Fruit fly (Drosophila melanogaster) whole organism, embryonic: Measurements from ENCODE around the gene ATPsyngamma.

Experiments
- CG10147 ChIP-seq: fragments of 200-800 bp; sonication (Bioruptor generic); optimal IDR thresholded peaks from 2 replicates; lab custom pipeline; 2019; ENCODE audit warnings: missing biosample characterization, mild to moderate bottlenecking, missing genetic modification characterization, moderate library complexity
- CG10274 ChIP-seq: fragments of 200-800 bp; sonication (Bioruptor generic); optimal IDR thresholded peaks from 3 replicates; lab custom pipeline; 2017; ENCODE audit warnings: missing biosample characterization, mild to moderate bottlenecking, missing genetic modification characterization
- CG10543 ChIP-seq: fragments of 200-800 bp; sonication (Bioruptor generic); optimal IDR thresholded peaks from 3 replicates; lab custom pipeline; 2017; ENCODE audit warnings: missing biosample characterization, mild to moderate bottlenecking, missing genetic modification characterization, moderate library complexity
- CG11695 ChIP-seq: fragments of 200-800 bp; sonication (Bioruptor generic); IDR thresholded peaks from 3 replicates; pipeline ENCODE4 v1.3.6; 2022; ENCODE audit warnings: missing biosample characterization, missing genetic modification characterization
- CG12219 ChIP-seq: fragments of 200-800 bp; sonication (Bioruptor generic); optimal IDR thresholded peaks from 3 replicates; lab custom pipeline; 2018; ENCODE audit warnings: missing biosample characterization, mild to moderate bottlenecking, missing genetic modification characterization
- CG12236 ChIP-seq: fragments of 200-800 bp; sonication (Bioruptor generic); optimal IDR thresholded peaks from 2 replicates; lab custom pipeline; 2016; ENCODE audit warnings: missing biosample characterization, missing genetic modification characterization
- CG1233 ChIP-seq: fragments of 200-800 bp; sonication (Bioruptor generic); optimal IDR thresholded peaks from 4 replicates; lab custom pipeline; 2018; ENCODE audit warnings: missing biosample characterization, mild to moderate bottlenecking, missing genetic modification characterization
- CG13894 ChIP-seq: fragments of 200-800 bp; sonication (Bioruptor generic); optimal IDR thresholded peaks from 3 replicates; lab custom pipeline; 2018; ENCODE audit warnings: missing biosample characterization, mild to moderate bottlenecking, missing genetic modification characterization, moderate library complexity
- CG15011 ChIP-seq: fragments of 200-800 bp; sonication (Bioruptor generic); optimal IDR thresholded peaks from 3 replicates; lab custom pipeline; 2018; ENCODE audit warnings: missing biosample characterization, mild to moderate bottlenecking, missing genetic modification characterization
- CG1602 ChIP-seq: fragments of 200-800 bp; sonication (Bioruptor generic); optimal IDR thresholded peaks from 3 replicates; lab custom pipeline; 2016; ENCODE audit warnings: missing biosample characterization, missing genetic modification characterization
- CG2120 ChIP-seq: fragments of 200-800 bp; sonication (Bioruptor generic); optimal IDR thresholded peaks from 3 replicates; lab custom pipeline; 2016; ENCODE audit warnings: missing biosample characterization, missing genetic modification characterization
- CG2129 ChIP-seq: fragments of 200-800 bp; sonication (Bioruptor generic); IDR thresholded peaks from 2 replicates; pipeline ENCODE4 v1.3.6; 2022; ENCODE audit warnings: missing biosample characterization, missing genetic modification characterization; ENCODE audit not compliant: partially characterized antibody
- CG2678 ChIP-seq: fragments of 200-800 bp; sonication (Bioruptor generic); optimal IDR thresholded peaks from 3 replicates; lab custom pipeline; 2019; ENCODE audit warnings: missing biosample characterization, mild to moderate bottlenecking, missing genetic modification characterization, moderate library complexity
- CG34422 ChIP-seq: fragments of 200-800 bp; sonication (Bioruptor generic); IDR thresholded peaks from 3 replicates; pipeline ENCODE4 v1.3.6; 2022; ENCODE audit warnings: missing biosample characterization, missing genetic modification characterization
- CG4854 ChIP-seq: fragments of 200-800 bp; sonication (Bioruptor generic); optimal IDR thresholded peaks from 2 replicates; lab custom pipeline; 2016; ENCODE audit warnings: missing biosample characterization, missing genetic modification characterization, inconsistent platforms
- CG5180 ChIP-seq: fragments of 200-800 bp; sonication (Bioruptor generic); optimal IDR thresholded peaks from 3 replicates; lab custom pipeline; 2017; ENCODE audit warnings: missing biosample characterization, missing genetic modification characterization, mild to moderate bottlenecking, moderate library complexity, missing genetic modification reagents
- CG5245 ChIP-seq: fragments of 200-800 bp; sonication (Bioruptor generic); optimal IDR thresholded peaks from 3 replicates; lab custom pipeline; 2016; ENCODE audit warnings: missing biosample characterization, missing genetic modification characterization
- CG6765 ChIP-seq: fragments of 200-800 bp; sonication (Bioruptor generic); optimal IDR thresholded peaks from 3 replicates; lab custom pipeline; 2017; ENCODE audit warnings: missing biosample characterization, mild to moderate bottlenecking, missing genetic modification characterization
- CG6813 ChIP-seq: fragments of 200-800 bp; sonication (Bioruptor generic); optimal IDR thresholded peaks from 2 replicates; lab custom pipeline; 2017; ENCODE audit warnings: missing biosample characterization, missing genetic modification characterization, mild to moderate bottlenecking, moderate library complexity, missing genetic modification reagents
- CG7357 ChIP-seq: fragments of 200-800 bp; sonication (Bioruptor generic); IDR thresholded peaks from 3 replicates; pipeline ENCODE4 v1.3.6; 2022; ENCODE audit warnings: missing biosample characterization, missing genetic modification characterization
- CG8281 ChIP-seq: fragments of 200-800 bp; sonication (Bioruptor generic); optimal IDR thresholded peaks from 2 replicates; lab custom pipeline; 2018; ENCODE audit warnings: missing biosample characterization, mild to moderate bottlenecking, missing genetic modification characterization, moderate library complexity
- CG8765 ChIP-seq: fragments of 200-800 bp; sonication (Bioruptor generic); IDR thresholded peaks from 2 replicates; pipeline ENCODE4 v1.3.6; 2022; ENCODE audit warnings: missing biosample characterization, missing genetic modification characterization
- ERR ChIP-seq: fragments of 200-800 bp; sonication (Bioruptor generic); optimal IDR thresholded peaks from 2 replicates; lab custom pipeline; 2016; ENCODE audit warnings: missing biosample characterization, missing genetic modification characterization
- Gsc ChIP-seq: fragments of 200-800 bp; sonication (Bioruptor generic); IDR thresholded peaks from 2 replicates; pipeline ENCODE4 v1.3.6; 2022; ENCODE audit warnings: missing biosample characterization, missing genetic modification characterization
- HmgZ ChIP-seq: fragments of 200-800 bp; sonication (Bioruptor generic); optimal IDR thresholded peaks from 2 replicates; lab custom pipeline; 2018; ENCODE audit warnings: missing biosample characterization, mild to moderate bottlenecking, missing genetic modification characterization
- NC2α ChIP-seq: fragments of 200-800 bp; sonication (Bioruptor generic); optimal IDR thresholded peaks from 2 replicates; lab custom pipeline; 2016; ENCODE audit warnings: missing biosample characterization, missing genetic modification characterization
- Neu2 ChIP-seq: fragments of 200-800 bp; sonication (Bioruptor generic); optimal IDR thresholded peaks from 3 replicates; lab custom pipeline; 2016; ENCODE audit warnings: missing biosample characterization, missing genetic modification characterization, borderline replicate concordance
- Nf-YB ChIP-seq: fragments of 200-800 bp; sonication (Bioruptor generic); optimal IDR thresholded peaks from 3 replicates; lab custom pipeline; 2019; ENCODE audit warnings: missing biosample characterization, mild to moderate bottlenecking, missing genetic modification characterization, moderate library complexity
- Six4 ChIP-seq: fragments of 200-800 bp; sonication (Bioruptor generic); optimal IDR thresholded peaks from 2 replicates; lab custom pipeline; 2016; ENCODE audit warnings: missing biosample characterization, missing genetic modification characterization
- abd-A ChIP-seq: fragments of 200-800 bp; sonication (Bioruptor generic); optimal IDR thresholded peaks from 3 replicates; lab custom pipeline; 2019; ENCODE audit warnings: missing biosample characterization, mild to moderate bottlenecking, missing genetic modification characterization, moderate library complexity
- az2 ChIP-seq: fragments of 200-800 bp; sonication (Bioruptor generic); optimal IDR thresholded peaks from 3 replicates; lab custom pipeline; 2016; ENCODE audit warnings: missing biosample characterization, missing genetic modification characterization
- crol ChIP-seq: fragments of 200-800 bp; sonication (Bioruptor generic); IDR thresholded peaks from 2 replicates; pipeline ENCODE4 v1.3.6; 2022; ENCODE audit warnings: missing biosample characterization, missing genetic modification characterization
- disco-r ChIP-seq: fragments of 200-800 bp; sonication (Bioruptor generic); optimal IDR thresholded peaks from 2 replicates; lab custom pipeline; 2016; ENCODE audit warnings: missing biosample characterization, missing genetic modification characterization
- ewg ChIP-seq: fragments of 200-800 bp; sonication (Bioruptor generic); optimal IDR thresholded peaks from 3 replicates; lab custom pipeline; 2017; ENCODE audit warnings: mild to moderate bottlenecking, missing biosample characterization, missing genetic modification reagents, missing genetic modification characterization
- eyg ChIP-seq: fragments of 200-800 bp; sonication (Bioruptor generic); optimal IDR thresholded peaks from 3 replicates; lab custom pipeline; 2016; ENCODE audit warnings: missing biosample characterization, missing genetic modification characterization
- fd64A ChIP-seq: fragments of 200-800 bp; sonication (Bioruptor generic); optimal IDR thresholded peaks from 3 replicates; lab custom pipeline; 2018; ENCODE audit warnings: missing biosample characterization, mild to moderate bottlenecking, missing genetic modification characterization
- gcm2 ChIP-seq: fragments of 200-800 bp; sonication (Bioruptor generic); optimal IDR thresholded peaks from 2 replicates; lab custom pipeline; 2016; ENCODE audit warnings: missing biosample characterization, missing genetic modification characterization
- gem ChIP-seq: fragments of 200-800 bp; sonication (Bioruptor generic); optimal IDR thresholded peaks from 2 replicates; lab custom pipeline; 2019; ENCODE audit warnings: missing biosample characterization, mild to moderate bottlenecking, missing genetic modification characterization, moderate library complexity
- h ChIP-seq: fragments of >200 bp; optimal IDR thresholded peaks from 2 replicates; lab custom pipeline; 2017
- kni ChIP-seq: fragments of 200-800 bp; sonication (Bioruptor generic); optimal IDR thresholded peaks from 3 replicates; lab custom pipeline; 2017; ENCODE audit warnings: mild to moderate bottlenecking, missing biosample characterization, missing genetic modification reagents, missing genetic modification characterization
- lov ChIP-seq, 2 experiments: fragments of 200-800 bp in 1 of 2; fragments of >200 bp in 1 of 2; sonication (Bioruptor generic) in 1 of 2; IDR thresholded peaks in 1 of 2; optimal IDR thresholded peaks in 1 of 2; 2 replicates in 1 of 2; 3 replicates in 1 of 2; pipeline versions ENCODE4 v1.3.6 to Lab custom; 2017 to 2022; ENCODE audit warnings: missing biosample characterization in 1 of 2, missing genetic modification characterization in 1 of 2
- mirr ChIP-seq: fragments of 200-800 bp; sonication (Bioruptor generic); optimal IDR thresholded peaks from 3 replicates; lab custom pipeline; 2018; ENCODE audit warnings: missing biosample characterization, mild to moderate bottlenecking, missing genetic modification characterization
- otp ChIP-seq: fragments of 200-800 bp; sonication (Bioruptor generic); IDR thresholded peaks from 3 replicates; pipeline ENCODE4, ENCODE4 v1.3.6; 2022; ENCODE audit warnings: missing biosample characterization, missing genetic modification characterization
- pita ChIP-seq: fragments of 200-800 bp; sonication (Bioruptor generic); optimal IDR thresholded peaks from 2 replicates; lab custom pipeline; 2017; ENCODE audit warnings: missing biosample characterization, mild to moderate bottlenecking, missing genetic modification characterization
- sd ChIP-seq: fragments of 200-800 bp; sonication (Bioruptor generic); optimal IDR thresholded peaks from 3 replicates; lab custom pipeline; 2018; ENCODE audit warnings: missing biosample characterization, mild to moderate bottlenecking, missing genetic modification characterization, moderate library complexity
- sim ChIP-seq: fragments of 200-800 bp; sonication (Bioruptor generic); IDR thresholded peaks from 2 replicates; pipeline ENCODE4 v1.3.6; 2022; ENCODE audit warnings: missing biosample characterization, missing genetic modification characterization
- slou ChIP-seq: fragments of 200-800 bp; sonication (Bioruptor generic); optimal IDR thresholded peaks from 3 replicates; lab custom pipeline; 2016; ENCODE audit warnings: missing biosample characterization, missing genetic modification characterization
- ttk ChIP-seq: fragments of 200-800 bp; sonication (Bioruptor generic); IDR thresholded peaks from 2 replicates; pipeline ENCODE4 v2.1.2; 2022; ENCODE audit warnings: missing biosample characterization, missing genetic modification characterization
- vfl ChIP-seq: fragments of 200-800 bp; sonication (Bioruptor generic); optimal IDR thresholded peaks from 2 replicates; lab custom pipeline; 2016; ENCODE audit warnings: missing biosample characterization, missing genetic modification characterization

The ATPsyngamma gene

dm6 chr3R:29716782-29717317, 32.1 kb downstream of the ATPsyngamma start, which contains the start of gene Obp99b (continued):
- peak; percentile 66 for TF ChIP-seq CG4854 (GFP tag; lab: Kevin White, UChicago)
- TF ChIP-seq CG13894 (tag; lab: Kevin White, UChicago), result no peak
- no peak; the same call in 1 of the 2 replicates for TF ChIP-seq CG8765 (GFP tag; lab: Robert Waterston, UW)
- peak; percentile 76 for TF ChIP-seq h (lab: Kevin White, UChicago)
- peak; percentile 50 for TF ChIP-seq CG1602 (GFP tag; lab: Kevin White, UChicago)
- TF ChIP-seq CG2120, result no peak
- TF ChIP-seq CG12236, result peak; percentile 66
- peak; percentile 24 for TF ChIP-seq HmgZ (tag; lab: Kevin White, UChicago)
- TF ChIP-seq disco-r (GFP tag; lab: Kevin White, UChicago), result peak; percentile 69
- peak; percentile 12 for TF ChIP-seq ERR (GFP tag; lab: Kevin White, UChicago)
- no peak for TF ChIP-seq lov (optimal IDR thresholded peaks at IDR 0.05; lab: Kevin White, UChicago)
- TF ChIP-seq lov (GFP tag; IDR thresholded peaks at IDR 0.05; lab: Robert Waterston, UW), result peak; percentile 93
- TF ChIP-seq fd64A (GFP tag; lab: Kevin White, UChicago), result peak; percentile 87
- peak; percentile 82 for TF ChIP-seq CG1233 (GFP tag; lab: Kevin White, UChicago)
- peak; percentile 88 for TF ChIP-seq mirr (GFP tag; lab: Kevin White, UChicago)
- TF ChIP-seq pita (GFP tag; lab: Kevin White, UChicago), result no peak
- no peak for TF ChIP-seq Gsc
- TF ChIP-seq crol (GFP tag; lab: Robert Waterston, UW), result 0 out of 2 replicates have a peak, but pooled peaks have one; percentile 28
- TF ChIP-seq ewg (GFP tag; lab: Kevin White, UChicago), result peak; percentile 80
- peak; percentile 74; the same call in 1 of the 2 replicates for TF ChIP-seq sim
- peak; percentile 52 for TF ChIP-seq kni
- TF ChIP-seq CG7357, result peak; percentile 55; the same call in 1 of the 3 replicates
- TF ChIP-seq sd (tag; lab: Kevin White, UChicago), result peak; percentile 25
- TF ChIP-seq slou (GFP tag; lab: Kevin White, UChicago), result no peak
- TF ChIP-seq CG12219, result peak; percentile 90
- TF ChIP-seq otp (GFP tag; lab: Robert Waterston, UW), result peak; percentile 89
- peak; percentile 69; the same call in 2 of the 3 replicates for TF ChIP-seq CG11695 (GFP tag; lab: Robert Waterston, UW)
- peak; percentile 64 for TF ChIP-seq ttk (GFP tag; lab: Robert Waterston, UW)
- peak; percentile 82 for TF ChIP-seq CG6813
- TF ChIP-seq CG2678, result peak; percentile 55
- TF ChIP-seq CG10147 (GFP tag; lab: Kevin White, UChicago), result peak; percentile 36
- TF ChIP-seq CG34422 (GFP tag; lab: Robert Waterston, UW), result peak; percentile 74; the same call in 2 of the 3 replicates
- peak; percentile 62 for TF ChIP-seq CG5180 (GFP tag; lab: Kevin White, UChicago)
- TF ChIP-seq vfl (GFP tag; lab: Kevin White, UChicago), result peak; percentile 52
- TF ChIP-seq CG2129 (GFP tag; lab: Robert Waterston, UW), result no peak
- peak; percentile 48 for TF ChIP-seq CG15011 (GFP tag; lab: Kevin White, UChicago)
- peak; percentile 91 for TF ChIP-seq CG5245 (GFP tag; lab: Kevin White, UChicago)
- TF ChIP-seq CG6765 (GFP tag; lab: Kevin White, UChicago), result peak; percentile 70
- no peak for TF ChIP-seq abd-A (tag; lab: Kevin White, UChicago)
- peak; percentile 34 for TF ChIP-seq Neu2 (GFP tag; lab: Kevin White, UChicago)
- peak; percentile 64 for TF ChIP-seq CG8281
- TF ChIP-seq az2 (GFP tag; lab: Kevin White, UChicago), result peak; percentile 85
- peak; percentile 65 for TF ChIP-seq NC2α (GFP tag; lab: Kevin White, UChicago)
- peak; percentile 56 for TF ChIP-seq gem (tag; lab: Kevin White, UChicago)
- peak; percentile 72 for TF ChIP-seq CG10274 (GFP tag; lab: Kevin White, UChicago)
- TF ChIP-seq gcm2, result peak; percentile 35
- peak; percentile 40 for TF ChIP-seq Nf-YB (GFP tag; lab: Kevin White, UChicago)
- TF ChIP-seq Six4 (GFP tag; lab: Kevin White, UChicago), result peak; percentile 63
- TF ChIP-seq eyg, result peak; percentile 68
- peak; percentile 63 for TF ChIP-seq CG10543
